Worm (Caenorhabditis elegans) whole organism, young adult: ENCODE results near the gene smap-1.

Source experiments
- C06A6.2 ChIP-seq: fragments of 200-800 bp; sonication (Bioruptor generic); conservative IDR thresholded peaks from 2 replicates; pipeline ENCODE4 v1.3.6; 2022; ENCODE audit warnings: missing genetic modification characterization, missing compliant biosample characterization
- C17E4.6 ChIP-seq: fragments of 200-800 bp; sonication (Bioruptor generic); IDR thresholded peaks from 2 replicates; pipeline ENCODE4 v1.3.6; 2022; ENCODE audit warnings: missing genetic modification reagents, missing genetic modification characterization, missing compliant biosample characterization
- D2030.7 ChIP-seq: fragments of 200-800 bp; sonication (Bioruptor generic); IDR thresholded peaks from 2 replicates; pipeline ENCODE4 v1.3.6; 2022; ENCODE audit warnings: missing genetic modification reagents, missing genetic modification characterization, missing compliant biosample characterization
- F33H1.4 ChIP-seq: fragments of 200-800 bp; sonication (Bioruptor generic); IDR thresholded peaks from 2 replicates; pipeline ENCODE4 v1.3.6; 2022; ENCODE audit warnings: missing genetic modification reagents, missing genetic modification characterization, missing compliant biosample characterization
- F49E8.2 ChIP-seq: sonication (generic microtip); optimal IDR thresholded peaks from 3 replicates; lab custom pipeline; 2017; ENCODE audit warnings: missing genetic modification characterization, mild to moderate bottlenecking, missing compliant biosample characterization, antibody characterized with exemption, moderate library complexity; ENCODE audit not compliant: insufficient read depth
- K12H6.12 ChIP-seq: fragments of 200-800 bp; sonication (Bioruptor generic); optimal IDR thresholded peaks from 2 replicates; lab custom pipeline; 2018; ENCODE audit warnings: mild to moderate bottlenecking, missing genetic modification characterization, missing compliant biosample characterization
- Y53G8AR.9 ChIP-seq: fragments of 200-800 bp; sonication (Bioruptor generic); conservative IDR thresholded peaks from 2 replicates; pipeline ENCODE4 v1.3.6; 2022; ENCODE audit warnings: missing genetic modification reagents, missing genetic modification characterization, missing compliant biosample characterization
- Y79H2A.3 ChIP-seq: fragments of 200-800 bp; sonication (Bioruptor generic); conservative IDR thresholded peaks from 2 replicates; pipeline ENCODE4 v1.3.6; 2022; ENCODE audit warnings: missing genetic modification reagents, missing genetic modification characterization, missing compliant biosample characterization
- ZK185.1 ChIP-seq: sonication (generic microtip); optimal IDR thresholded peaks from 2 replicates; lab custom pipeline; 2016; ENCODE audit warnings: mild to moderate bottlenecking, missing genetic modification characterization, missing compliant biosample characterization; ENCODE audit not compliant: poor library complexity, severe bottlenecking
- akir-1 ChIP-seq: fragments of 200-800 bp; sonication (Bioruptor generic); optimal IDR thresholded peaks from 2 replicates; lab custom pipeline; 2018; ENCODE audit warnings: mild to moderate bottlenecking, missing genetic modification characterization, moderate library complexity, missing compliant biosample characterization
- attf-3 ChIP-seq: fragments of 200-800 bp; sonication (Bioruptor generic); conservative IDR thresholded peaks from 2 replicates; pipeline ENCODE4 v1.3.6; 2022; ENCODE audit warnings: missing genetic modification reagents, missing genetic modification characterization, missing compliant biosample characterization
- cebp-1 ChIP-seq, 2 experiments: fragments of 200-800 bp in 1 of 2; sonication (Bioruptor generic) in 1 of 2; sonication (generic microtip) in 1 of 2; IDR thresholded peaks in 1 of 2; optimal IDR thresholded peaks in 1 of 2; 2 replicates each; pipeline versions ENCODE4 v1.3.6 to Lab custom; 2017 to 2022; ENCODE audit warnings: missing compliant biosample characterization in 2 of 2, missing genetic modification characterization in 2 of 2, mild to moderate bottlenecking in 1 of 2, missing genetic modification reagents in 1 of 2, moderate library complexity in 1 of 2
- cebp-2 ChIP-seq: fragments of 200-800 bp; sonication (Bioruptor generic); IDR thresholded peaks from 2 replicates; pipeline ENCODE4 v1.3.6; 2022; ENCODE audit warnings: missing genetic modification characterization, missing compliant biosample characterization
- ceh-100 ChIP-seq: fragments of 200-800 bp; sonication (Bioruptor generic); IDR thresholded peaks from 2 replicates; pipeline ENCODE4 v1.3.6; 2022; ENCODE audit warnings: missing genetic modification reagents, missing genetic modification characterization, missing compliant biosample characterization
- ceh-58 ChIP-seq: fragments of 200-800 bp; sonication (Bioruptor generic); IDR thresholded peaks from 2 replicates; pipeline ENCODE4 v1.3.6; 2022; ENCODE audit warnings: missing genetic modification characterization, missing compliant biosample characterization
- ceh-79 ChIP-seq: sonication (generic microtip); optimal IDR thresholded peaks from 2 replicates; lab custom pipeline; 2017; ENCODE audit warnings: mild to moderate bottlenecking, missing genetic modification characterization, missing compliant biosample characterization
- ceh-91 ChIP-seq: fragments of 200-800 bp; sonication (Bioruptor generic); IDR thresholded peaks from 2 replicates; pipeline ENCODE4 v1.3.6; 2022; ENCODE audit warnings: missing genetic modification reagents, missing genetic modification characterization, missing compliant biosample characterization
- chd-7 ChIP-seq: sonication (generic microtip); optimal IDR thresholded peaks from 2 replicates; lab custom pipeline; 2016; ENCODE audit warnings: mild to moderate bottlenecking, missing genetic modification characterization, moderate library complexity, missing compliant biosample characterization
- egl-44 ChIP-seq: fragments of 200-800 bp; sonication (Bioruptor generic); IDR thresholded peaks from 2 replicates; pipeline ENCODE4 v1.3.6; 2022; ENCODE audit warnings: missing genetic modification reagents, missing genetic modification characterization, missing compliant biosample characterization
- fkh-3 ChIP-seq: sonication (generic microtip); optimal IDR thresholded peaks from 2 replicates; lab custom pipeline; 2016; ENCODE audit warnings: mild to moderate bottlenecking, missing genetic modification characterization, missing compliant biosample characterization
- him-1 ChIP-seq: sonication (generic microtip); optimal IDR thresholded peaks from 2 replicates; lab custom pipeline; 2016; ENCODE audit warnings: missing genotype, missing genetic modification reagents, missing genetic modification characterization, missing compliant biosample characterization
- hlh-12 ChIP-seq: sonication (generic microtip); optimal IDR thresholded peaks from 2 replicates; lab custom pipeline; 2016; ENCODE audit warnings: missing genetic modification characterization, missing compliant biosample characterization
- hlh-26 ChIP-seq: fragments of 200-800 bp; sonication (Bioruptor generic); conservative IDR thresholded peaks from 2 replicates; pipeline ENCODE4 v1.3.6; 2022; ENCODE audit warnings: missing genetic modification reagents, missing genetic modification characterization, missing compliant biosample characterization
- let-607 ChIP-seq, 2 experiments: fragments of 200-800 bp in 1 of 2; sonication (Bioruptor generic) in 1 of 2; sonication (generic microtip) in 1 of 2; optimal IDR thresholded peaks; 2 replicates each; lab custom pipeline; 2016 to 2018; ENCODE audit warnings: mild to moderate bottlenecking in 2 of 2, missing compliant biosample characterization in 2 of 2, missing genetic modification characterization in 2 of 2, moderate library complexity in 2 of 2, missing genotype in 1 of 2
- lin-26 ChIP-seq: fragments of 200-800 bp; sonication (Bioruptor generic); IDR thresholded peaks from 2 replicates; pipeline ENCODE4 v1.3.6; 2022; ENCODE audit warnings: missing genetic modification reagents, missing genetic modification characterization, missing compliant biosample characterization
- lin-35 ChIP-seq, 3 experiments: fragments of 150-350 bp in 2 of 3; sonication (generic microtip) in 1 of 3; optimal IDR thresholded peaks; 2 replicates each; lab custom pipeline; 2014 to 2018; ENCODE audit warnings: missing biosample characterization in 3 of 3, missing genetic modification characterization in 3 of 3, missing genetic modification reagents in 3 of 3
- lin-54 ChIP-seq: fragments of 200-800 bp; sonication (Bioruptor generic); optimal IDR thresholded peaks from 2 replicates; lab custom pipeline; 2018; ENCODE audit warnings: mild to moderate bottlenecking, missing genetic modification characterization, missing compliant biosample characterization
- madf-10 ChIP-seq: sonication (generic microtip); optimal IDR thresholded peaks from 2 replicates; lab custom pipeline; 2016; ENCODE audit warnings: mild to moderate bottlenecking, missing genetic modification characterization, missing compliant biosample characterization
- nfya-1 ChIP-seq: sonication (generic microtip); optimal IDR thresholded peaks from 2 replicates; lab custom pipeline; 2017; ENCODE audit warnings: antibody characterized with exemption, missing compliant biosample characterization, missing genetic modification characterization, borderline replicate concordance; ENCODE audit not compliant: insufficient read depth
- nfya-2 ChIP-seq: fragments of 200-800 bp; sonication (Bioruptor generic); IDR thresholded peaks from 2 replicates; pipeline ENCODE4 v1.3.6; 2022; ENCODE audit warnings: missing genetic modification reagents, missing genetic modification characterization, missing compliant biosample characterization
- nhr-179 ChIP-seq: sonication (generic microtip); optimal IDR thresholded peaks from 2 replicates; lab custom pipeline; 2016; ENCODE audit warnings: mild to moderate bottlenecking, missing genetic modification characterization, missing compliant biosample characterization
- rcor-1 ChIP-seq: fragments of 200-800 bp; sonication (Bioruptor generic); IDR thresholded peaks from 2 replicates; pipeline ENCODE4 v1.3.6; 2022; ENCODE audit warnings: missing genetic modification reagents, missing genetic modification characterization, missing compliant biosample characterization
- repo-1 ChIP-seq: sonication (generic microtip); optimal IDR thresholded peaks from 2 replicates; lab custom pipeline; 2017; ENCODE audit warnings: mild to moderate bottlenecking, missing genetic modification characterization, missing compliant biosample characterization
- snpc-1.1 ChIP-seq: sonication (generic microtip); optimal IDR thresholded peaks from 2 replicates; lab custom pipeline; 2017; ENCODE audit warnings: missing genetic modification characterization, mild to moderate bottlenecking, missing compliant biosample characterization, antibody characterized with exemption, moderate library complexity, missing genotype, missing genetic modification reagents; ENCODE audit not compliant: insufficient read depth
- snpc-1.3 ChIP-seq: sonication (generic microtip); optimal IDR thresholded peaks from 2 replicates; lab custom pipeline; 2017; ENCODE audit warnings: missing genetic modification characterization, mild to moderate bottlenecking, missing compliant biosample characterization, antibody characterized with exemption, moderate library complexity, missing genotype, missing genetic modification reagents; ENCODE audit not compliant: insufficient read depth
- snpc-4 ChIP-seq, 5 experiments: fragments of 150-350 bp in 1 of 5; sonication (generic microtip) in 4 of 5; optimal IDR thresholded peaks; 2 replicates each; lab custom pipeline; 2014 to 2018; ENCODE audit warnings: missing genetic modification characterization in 5 of 5, missing biosample characterization in 3 of 5, antibody characterized with exemption in 2 of 5, mild to moderate bottlenecking in 2 of 5, missing compliant biosample characterization in 2 of 5, missing genotype in 2 of 5, moderate library complexity in 2 of 5, missing genetic modification reagents in 1 of 5
- tbp1 ChIP-seq: fragments of 200-800 bp; sonication (Bioruptor generic); optimal IDR thresholded peaks from 2 replicates; lab custom pipeline; 2018; ENCODE audit warnings: mild to moderate bottlenecking, missing genetic modification characterization, missing compliant biosample characterization
- unc-62 ChIP-seq: fragments of 150-350 bp; optimal IDR thresholded peaks from 2 replicates; lab custom pipeline; 2014; ENCODE audit warnings: missing biosample characterization, missing genetic modification reagents, missing genetic modification characterization
- xnd-1 ChIP-seq: sonication (generic microtip); optimal IDR thresholded peaks from 2 replicates; lab custom pipeline; 2016; ENCODE audit warnings: missing genotype, missing genetic modification reagents, missing genetic modification characterization, missing compliant biosample characterization
- zfh-2 ChIP-seq: fragments of 200-800 bp; sonication (Bioruptor generic); conservative IDR thresholded peaks from 2 replicates; pipeline ENCODE4 v1.3.6; 2022; ENCODE audit warnings: missing genetic modification reagents, missing genetic modification characterization, missing compliant biosample characterization
- ztf-18 ChIP-seq: sonication (generic microtip); optimal IDR thresholded peaks from 2 replicates; lab custom pipeline; 2016; ENCODE audit warnings: missing genotype, mild to moderate bottlenecking, missing genetic modification characterization, missing compliant biosample characterization
- ztf-25 ChIP-seq: fragments of 200-800 bp; sonication (Bioruptor generic); IDR thresholded peaks from 2 replicates; pipeline ENCODE4 v1.3.6; 2022; ENCODE audit warnings: missing genetic modification reagents, missing genetic modification characterization, missing compliant biosample characterization
- ztf-6 ChIP-seq: fragments of 200-800 bp; sonication (Bioruptor generic); IDR thresholded peaks from 2 replicates; pipeline ENCODE4 v1.3.6; 2022; ENCODE audit warnings: missing genetic modification reagents, missing genetic modification characterization, missing compliant biosample characterization

The smap-1 gene

ce11 chrIII:10759050-10760023 is 19.7 kb upstream of the smap-1 start, which contains the start of gene tasp-1 (continued):
- TF ChIP-seq nhr-179 (tag; lab: Kevin White, UChicago) = peak; percentile 38
- peak; percentile 94 for TF ChIP-seq F33H1.4 (GFP tag; lab: Robert Waterston, UW)
- peak; percentile 100 for TF ChIP-seq ztf-25
- TF ChIP-seq attf-3 (GFP tag; lab: Robert Waterston, UW) = peak; percentile 89
- TF ChIP-seq Y79H2A.3 (GFP tag; lab: Robert Waterston, UW) = peak; percentile 100
- peak; percentile 77 for TF ChIP-seq xnd-1 (tag; lab: Kevin White, UChicago)
- TF ChIP-seq cebp-2 (GFP tag; lab: Robert Waterston, UW) = peak; percentile 98
- no peak for TF ChIP-seq nfya-1 (tag; lab: Kevin White, UChicago)
- TF ChIP-seq nfya-2 (GFP tag; lab: Robert Waterston, UW) = peak; percentile 96
- TF ChIP-seq zfh-2 (GFP tag; lab: Robert Waterston, UW) = peak; percentile 100
- peak; percentile 93 for TF ChIP-seq ztf-18 (tag; lab: Kevin White, UChicago)
- TF ChIP-seq snpc-1.3 (tag; lab: Kevin White, UChicago) = peak; percentile 96
- peak; percentile 99 for TF ChIP-seq rcor-1 (GFP tag; lab: Robert Waterston, UW)
- peak; percentile 99 for TF ChIP-seq egl-44 (GFP tag; lab: Robert Waterston, UW)
- TF ChIP-seq hlh-26 = no peak
- TF ChIP-seq cebp-1 (GFP tag; IDR thresholded peaks at IDR 0.05; lab: Robert Waterston, UW) = peak; percentile 98
- TF ChIP-seq cebp-1 (tag; optimal IDR thresholded peaks at IDR 0.05; lab: Kevin White, UChicago) = peak; percentile 99
- TF ChIP-seq F49E8.2 = peak; percentile 98
- TF ChIP-seq Y53G8AR.9 (GFP tag; lab: Robert Waterston, UW) = peak; percentile 100
- peak; percentile 100 for TF ChIP-seq C06A6.2 (GFP tag; lab: Robert Waterston, UW)
- peak; percentile 96 for TF ChIP-seq akir-1 (GFP tag; lab: Kevin White, UChicago)
- TF ChIP-seq lin-26 (GFP tag; lab: Robert Waterston, UW) = peak; percentile 99
- TF ChIP-seq ZK185.1 (tag; lab: Kevin White, UChicago) = peak; percentile 99
- peak; percentile 96 to 97 for TF ChIP-seq let-607 (tag; optimal IDR thresholded peaks at IDR 0.05; lab: Kevin White, UChicago)
- peak; percentile 90 for TF ChIP-seq unc-62 (GFP tag; lab: Kevin White, UChicago)
- peak; percentile 84 for TF ChIP-seq tbp1
- peak; percentile 99 for TF ChIP-seq ceh-79 (tag; lab: Kevin White, UChicago)
- TF ChIP-seq lin-54 (GFP tag; lab: Kevin White, UChicago) = peak; percentile 100
- TF ChIP-seq C17E4.6 (GFP tag; lab: Robert Waterston, UW) = peak; percentile 100
- no peak for TF ChIP-seq hlh-12 (tag; lab: Kevin White, UChicago)
- peak; percentile 100 for TF ChIP-seq K12H6.12 (tag; lab: Kevin White, UChicago)
- peak; percentile 100 for TF ChIP-seq chd-7 (tag; lab: Kevin White, UChicago)
- TF ChIP-seq madf-10 (tag; lab: Kevin White, UChicago) = peak; percentile 98
- TF ChIP-seq fkh-3 = peak; percentile 67
- TF ChIP-seq repo-1 = peak; percentile 99

DNA sequence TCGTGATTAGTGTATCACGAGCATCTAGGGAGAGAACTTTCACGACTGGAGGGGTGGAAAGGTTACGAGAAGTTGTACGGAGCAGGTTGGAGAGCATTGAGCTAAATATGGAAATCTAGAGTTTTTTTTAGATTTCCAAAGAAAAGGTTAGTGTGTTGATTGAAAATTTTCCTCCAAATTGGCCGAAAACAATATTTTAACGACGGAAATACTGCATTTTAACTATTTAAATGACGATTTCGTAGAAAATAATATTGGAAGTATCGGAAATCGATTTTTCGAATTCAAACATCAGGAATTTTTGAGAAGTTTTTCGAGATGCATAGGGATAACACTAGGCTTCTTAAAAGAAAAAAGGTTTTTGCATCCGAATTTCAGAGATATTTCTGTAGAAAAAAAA is 18.8 kb upstream of the smap-1 start, which contains the start of gene K01G5.10:
K01G5.10 (minus strand) TSS at position 101 of the 400 bp plus-strand sequence.
- TF ChIP-seq ztf-6 (GFP tag; lab: Robert Waterston, UW) (no peak), him-1 (tag; lab: Kevin White, UChicago) (no peak), snpc-1.1 (tag; lab: Kevin White, UChicago) (no peak), ceh-100 (GFP tag; lab: Robert Waterston, UW) (no peak), D2030.7 (GFP tag; lab: Robert Waterston, UW) (no peak), ceh-91 (GFP tag; lab: Robert Waterston, UW) (no peak), lin-35 (GFP tag; optimal IDR thresholded peaks at IDR 0.05; lab: Kevin White, UChicago) (no peak), snpc-4 (GFP tag; optimal IDR thresholded peaks at IDR 0.05; lab: Kevin White, UChicago) (no peak), snpc-4 (tag; optimal IDR thresholded peaks at IDR 0.05; lab: Kevin White, UChicago) (no peak), ceh-58 (no peak), C06A6.2 (GFP tag; lab: Robert Waterston, UW) (no peak), unc-62 (GFP tag; lab: Kevin White, UChicago) (no peak), egl-44 (GFP tag; lab: Robert Waterston, UW) (no peak), cebp-2 (GFP tag; lab: Robert Waterston, UW) (no peak), repo-1 (no peak), nhr-179 (tag; lab: Kevin White, UChicago) (no peak)
